In the genomic region with DNA sequence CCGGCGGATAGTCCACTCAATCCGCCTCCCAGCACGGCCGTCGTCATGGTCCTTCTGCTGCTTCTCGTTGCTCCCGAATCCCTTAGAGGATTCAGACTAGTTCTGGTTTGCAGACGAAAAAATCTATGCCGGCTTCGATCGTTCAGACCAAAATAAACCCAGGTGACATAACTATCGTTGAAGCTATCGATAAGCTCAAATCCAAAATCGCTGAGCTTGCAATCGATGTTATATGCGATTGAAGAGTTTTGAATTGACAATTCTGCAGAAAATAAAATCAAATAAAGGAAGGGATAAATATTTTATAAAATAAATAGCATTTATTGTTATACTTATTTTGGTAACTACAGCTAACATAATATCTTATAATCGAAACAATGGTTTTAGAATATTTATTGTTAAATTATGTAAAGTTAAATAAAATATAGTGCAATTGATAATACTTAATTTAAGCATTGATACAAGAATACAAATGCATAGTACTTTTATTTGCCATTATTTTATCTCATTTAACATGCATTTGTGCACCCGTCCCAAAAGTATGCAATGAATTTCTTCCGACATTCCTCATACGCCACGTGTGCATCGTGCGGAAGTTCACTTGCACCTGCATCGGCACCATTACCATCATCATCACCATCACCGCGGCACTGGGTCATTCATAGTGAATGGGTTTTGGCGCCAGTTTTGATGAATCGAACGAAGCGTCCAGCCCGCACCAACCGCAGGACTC, we compare ENCODE assay signal across 4 fruit fly cellular contexts.
TF ChIP-seq lines count a peak whose summit lies in the region.

Gene Ppox (minus strand): TSS at position 173 of the 733 bp plus-strand sequence.

- no peak for TF ChIP-seq CTCF in whole organism, embryonic (GFP tag; optimal IDR thresholded peaks at IDR 0.05; lab: Kevin White, UChicago)

TF ChIP-seq in whole organism, adult, 20 proteins besides CTCF, POLR2A, EP300 and RAD21:
- peak; percentile 97 for TF ChIP-seq tj (GFP tag; optimal IDR thresholded peaks at IDR 0.05; lab: Kevin White, UChicago)
- no peak for TF ChIP-seq cic (GFP tag; optimal IDR thresholded peaks at IDR 0.05; lab: Kevin White, UChicago)
- TF ChIP-seq CG33017 (tag; optimal IDR thresholded peaks at IDR 0.05; lab: Kevin White, UChicago) = no peak
- TF ChIP-seq Clk (GFP tag; optimal IDR thresholded peaks at IDR 0.05; lab: Kevin White, UChicago) = no peak
- TF ChIP-seq CG1620 (GFP tag; optimal IDR thresholded peaks at IDR 0.05; lab: Kevin White, UChicago) = no peak
- no peak for TF ChIP-seq cnc (optimal IDR thresholded peaks at IDR 0.05; lab: Kevin White, UChicago)
- TF ChIP-seq bab1 (GFP tag; optimal IDR thresholded peaks at IDR 0.05; lab: Kevin White, UChicago) = no peak
- no peak for TF ChIP-seq Crg-1 (GFP tag; optimal IDR thresholded peaks at IDR 0.05; lab: Kevin White, UChicago)
- TF ChIP-seq pad (GFP tag; optimal IDR thresholded peaks at IDR 0.05; lab: Kevin White, UChicago) = no peak
- TF ChIP-seq CG14711 (tag; optimal IDR thresholded peaks at IDR 0.05; lab: Kevin White, UChicago) = peak; percentile 7
- TF ChIP-seq CG12768 (GFP tag; optimal IDR thresholded peaks at IDR 0.05; lab: Kevin White, UChicago) = no peak
- TF ChIP-seq Mnt (GFP tag; optimal IDR thresholded peaks at IDR 0.05; lab: Kevin White, UChicago) = peak; percentile 32
TF ChIP-seq in whole organism, adult: peak in this region for 3.

TF ChIP-seq in whole organism, embryonic, 481 proteins besides CTCF, POLR2A, EP300 and RAD21 (continues in another document):
- peak in 1 of 2 experiments; percentile 55 for TF ChIP-seq crp (GFP tag; optimal IDR thresholded peaks at IDR 0.05; lab: Kevin White, UChicago)
- TF ChIP-seq Camta (GFP tag; optimal IDR thresholded peaks at IDR 0.05; lab: Kevin White, UChicago) = no peak
- TF ChIP-seq grn (GFP tag; optimal IDR thresholded peaks at IDR 0.05; lab: Kevin White, UChicago) = no peak
- TF ChIP-seq schlank (tag; optimal IDR thresholded peaks at IDR 0.05; lab: Kevin White, UChicago) = no peak
- TF ChIP-seq Max (GFP tag; optimal IDR thresholded peaks at IDR 0.05; lab: Kevin White, UChicago) = no peak
- no peak for TF ChIP-seq kni (GFP tag; optimal IDR thresholded peaks at IDR 0.05; lab: Kevin White, UChicago)
- no peak for TF ChIP-seq gcm2 (GFP tag; optimal IDR thresholded peaks at IDR 0.05; lab: Kevin White, UChicago)
- no peak for TF ChIP-seq fd102C (GFP tag; optimal IDR thresholded peaks at IDR 0.05; lab: Kevin White, UChicago)
- TF ChIP-seq CG7357 (GFP tag; IDR thresholded peaks at IDR 0.05; lab: Robert Waterston, UW) = no peak
- peak; percentile 59 for TF ChIP-seq Dp (GFP tag; optimal IDR thresholded peaks at IDR 0.05; lab: Kevin White, UChicago)
- peak; percentile 32 for TF ChIP-seq Med (GFP tag; lab: Kevin White, UChicago)
- TF ChIP-seq Side (GFP tag; optimal IDR thresholded peaks at IDR 0.05; lab: Kevin White, UChicago) = no peak
- TF ChIP-seq CG2129 (GFP tag; IDR thresholded peaks at IDR 0.05; lab: Robert Waterston, UW; ENCODE audit: partially characterized antibody) = peak; percentile 62
- no peak for TF ChIP-seq CG10959 (GFP tag; IDR thresholded peaks at IDR 0.05; lab: Robert Waterston, UW)
- no peak for TF ChIP-seq h (optimal IDR thresholded peaks at IDR 0.05; lab: Kevin White, UChicago)
- TF ChIP-seq eyg (GFP tag; optimal IDR thresholded peaks at IDR 0.05; lab: Kevin White, UChicago) = no peak
- no peak for TF ChIP-seq zf30C (GFP tag; optimal IDR thresholded peaks at IDR 0.05; lab: Kevin White, UChicago)
- peak; percentile 68 for TF ChIP-seq E2f2 (GFP tag; IDR thresholded peaks at IDR 0.05; lab: Robert Waterston, UW)
- no peak for TF ChIP-seq CG12104 (GFP tag; optimal IDR thresholded peaks at IDR 0.05; lab: Kevin White, UChicago)
- TF ChIP-seq HmgZ (tag; optimal IDR thresholded peaks at IDR 0.05; lab: Kevin White, UChicago) = no peak
- peak; percentile 85 for TF ChIP-seq hb (GFP tag; IDR thresholded peaks at IDR 0.05; lab: Robert Waterston, UW; ENCODE audit: partially characterized antibody)
- TF ChIP-seq bbx (GFP tag; IDR thresholded peaks at IDR 0.05; lab: Robert Waterston, UW; ENCODE audit: partially characterized antibody) = peak; percentile 94
- peak; percentile 17 for TF ChIP-seq kah (GFP tag; optimal IDR thresholded peaks at IDR 0.05; lab: Kevin White, UChicago)
- peak; percentile 94 for TF ChIP-seq unc-4 (GFP tag; IDR thresholded peaks at IDR 0.05; lab: Robert Waterston, UW; ENCODE audit: partially characterized antibody)

TF ChIP-seq in whole organism, prepupa, 60 proteins besides CTCF, POLR2A, EP300 and RAD21:
- no peak for TF ChIP-seq fkh (GFP tag; optimal IDR thresholded peaks at IDR 0.05; lab: Kevin White, UChicago)
- TF ChIP-seq ss (GFP tag; optimal IDR thresholded peaks at IDR 0.05; lab: Kevin White, UChicago) = no peak
- no peak for TF ChIP-seq CG10631 (GFP tag; optimal IDR thresholded peaks at IDR 0.05; lab: Kevin White, UChicago)
- TF ChIP-seq vri (GFP tag; optimal IDR thresholded peaks at IDR 0.05; lab: Kevin White, UChicago) = no peak
- TF ChIP-seq achi (GFP tag; optimal IDR thresholded peaks at IDR 0.05; lab: Kevin White, UChicago) = peak; percentile 57
- TF ChIP-seq CG6792 (GFP tag; optimal IDR thresholded peaks at IDR 0.05; lab: Kevin White, UChicago) = no peak
- TF ChIP-seq Eip78C (GFP tag; lab: Kevin White, UChicago) = peak; percentile 56
- no peak for TF ChIP-seq Hr39 (GFP tag; optimal IDR thresholded peaks at IDR 0.05; lab: Kevin White, UChicago)
- TF ChIP-seq CG9139 (GFP tag; optimal IDR thresholded peaks at IDR 0.05; lab: Kevin White, UChicago) = no peak
- no peak for TF ChIP-seq Eip93F (GFP tag; optimal IDR thresholded peaks at IDR 0.05; lab: Kevin White, UChicago)
- TF ChIP-seq salr (GFP tag; optimal IDR thresholded peaks at IDR 0.05; lab: Kevin White, UChicago) = no peak
- no peak for TF ChIP-seq fd59A (GFP tag; optimal IDR thresholded peaks at IDR 0.05; lab: Kevin White, UChicago)
TF ChIP-seq in whole organism, prepupa: peak in this region for 2.

TF ChIP-seq in whole organism, wandering third instar larva, 38 proteins besides CTCF, POLR2A, EP300 and RAD21:
- TF ChIP-seq Hr83 (GFP tag; optimal IDR thresholded peaks at IDR 0.05; lab: Kevin White, UChicago; ENCODE audit: poor library complexity, severe bottlenecking) = peak; percentile 25
- peak; percentile 10 for TF ChIP-seq Myc (optimal IDR thresholded peaks at IDR 0.05; lab: Kevin White, UChicago)
- no peak for TF ChIP-seq Jra (GFP tag; optimal IDR thresholded peaks at IDR 0.05; lab: Kevin White, UChicago)
TF ChIP-seq in whole organism, wandering third instar larva: peak in this region for 2.
